Worm (Caenorhabditis elegans) whole organism, L1 larva: ENCODE measurements around the gene str-220.

Experiments
- C04F5.9 ChIP-seq: sonication (generic microtip); optimal IDR thresholded peaks from 2 replicates; lab custom pipeline; 2016; ENCODE audit warnings: missing genetic modification characterization, missing compliant biosample characterization
- C34B4.2 ChIP-seq: sonication (generic microtip); optimal IDR thresholded peaks from 2 replicates; lab custom pipeline; 2017; ENCODE audit warnings: mild to moderate bottlenecking, missing genetic modification characterization, missing compliant biosample characterization
- F16B12.6 ChIP-seq: fragments of 150-350 bp; optimal IDR thresholded peaks from 2 replicates; lab custom pipeline; 2014; ENCODE audit warnings: missing biosample characterization, missing genetic modification characterization
- Y116A8C.19 ChIP-seq: sonication (generic microtip); optimal IDR thresholded peaks from 2 replicates; lab custom pipeline; 2016; ENCODE audit warnings: missing compliant biosample characterization, missing genetic modification characterization, borderline replicate concordance
- aha-1 ChIP-seq: fragments of 150-350 bp; optimal IDR thresholded peaks from 2 replicates; lab custom pipeline; 2014; ENCODE audit warnings: missing biosample characterization, missing genetic modification characterization
- alr-1 ChIP-seq: fragments of 200-800 bp; sonication (Bioruptor generic); optimal IDR thresholded peaks from 2 replicates; lab custom pipeline; 2018; ENCODE audit warnings: borderline replicate concordance, mild to moderate bottlenecking, missing genetic modification characterization, missing compliant biosample characterization
- aly-2 ChIP-seq: fragments of 150-350 bp; optimal IDR thresholded peaks from 2 replicates; lab custom pipeline; 2014; ENCODE audit warnings: missing biosample characterization, missing genetic modification characterization
- ama-1 ChIP-seq: fragments of 150-350 bp; optimal IDR thresholded peaks from 2 replicates; lab custom pipeline; 2014
- blmp-1 ChIP-seq: fragments of 150-350 bp; optimal IDR thresholded peaks from 2 replicates; lab custom pipeline; 2014; ENCODE audit warnings: missing biosample characterization, missing genetic modification characterization
- ceh-63 ChIP-seq: fragments of 200-800 bp; sonication (Bioruptor generic); optimal IDR thresholded peaks from 2 replicates; lab custom pipeline; 2018; ENCODE audit warnings: mild to moderate bottlenecking, missing genetic modification characterization, missing compliant biosample characterization
- ces-1 ChIP-seq: fragments of 150-350 bp; optimal IDR thresholded peaks from 2 replicates; lab custom pipeline; 2014; ENCODE audit warnings: missing biosample characterization, missing genetic modification reagents, missing genetic modification characterization
- dpl-1 ChIP-seq, 3 experiments: fragments of 150-350 bp in 2 of 3; sonication (generic microtip) in 1 of 3; optimal IDR thresholded peaks; 2 replicates each; lab custom pipeline; 2014 to 2017; ENCODE audit warnings: missing biosample characterization in 3 of 3, missing genetic modification characterization in 3 of 3, missing genetic modification reagents in 3 of 3
- dsc-1 ChIP-seq: sonication (generic microtip); optimal IDR thresholded peaks from 2 replicates; lab custom pipeline; 2016; ENCODE audit warnings: mild to moderate bottlenecking, missing genetic modification characterization, missing compliant biosample characterization
- egl-13 ChIP-seq: sonication (generic microtip); optimal IDR thresholded peaks from 2 replicates; lab custom pipeline; 2016; ENCODE audit warnings: missing genotype, missing genetic modification reagents, missing genetic modification characterization, missing compliant biosample characterization
- ets-5 ChIP-seq: fragments of 200-800 bp; sonication (Bioruptor generic); IDR thresholded peaks from 2 replicates; pipeline ENCODE4 v1.3.6; 2022; ENCODE audit warnings: missing genetic modification characterization, missing compliant biosample characterization
- fkh-10 ChIP-seq: sonication (generic microtip); optimal IDR thresholded peaks from 2 replicates; lab custom pipeline; 2017; ENCODE audit warnings: missing biosample characterization, missing genetic modification reagents, missing genetic modification characterization
- fkh-4 ChIP-seq: sonication (generic microtip); optimal IDR thresholded peaks from 2 replicates; lab custom pipeline; 2016; ENCODE audit warnings: missing compliant biosample characterization, missing genetic modification characterization, borderline replicate concordance
- fkh-8 ChIP-seq: sonication (generic microtip); optimal IDR thresholded peaks from 2 replicates; lab custom pipeline; 2016; ENCODE audit warnings: mild to moderate bottlenecking, missing genetic modification characterization, missing compliant biosample characterization
- fos-1 ChIP-seq: fragments of 150-350 bp; optimal IDR thresholded peaks from 2 replicates; lab custom pipeline; 2014; ENCODE audit warnings: missing biosample characterization, missing genetic modification characterization
- grh-1 ChIP-seq: fragments of 200-800 bp; sonication (Bioruptor generic); IDR thresholded peaks from 2 replicates; pipeline ENCODE4 v1.3.6; 2022; ENCODE audit warnings: missing genetic modification reagents, missing genetic modification characterization, missing compliant biosample characterization
- hlh-17 ChIP-seq: fragments of 200-800 bp; sonication (Bioruptor generic); optimal IDR thresholded peaks from 2 replicates; lab custom pipeline; 2018; ENCODE audit warnings: missing genetic modification characterization, mild to moderate bottlenecking, missing compliant biosample characterization, moderate library complexity, borderline replicate concordance
- hpl-2 ChIP-seq: fragments of 150-350 bp; optimal IDR thresholded peaks from 2 replicates; lab custom pipeline; 2014; ENCODE audit warnings: missing biosample characterization, missing genetic modification reagents, missing genetic modification characterization
- isw-1 ChIP-seq: fragments of 200-800 bp; sonication (Bioruptor generic); IDR thresholded peaks from 2 replicates; pipeline ENCODE4 v1.3.6; 2022; ENCODE audit warnings: missing genetic modification characterization, missing compliant biosample characterization
- lin-13 ChIP-seq: fragments of 150-350 bp; optimal IDR thresholded peaks from 2 replicates; lab custom pipeline; 2014; ENCODE audit warnings: missing biosample characterization, missing genetic modification reagents, missing genetic modification characterization
- lin-14 ChIP-seq: fragments of 200-800 bp; sonication (Bioruptor generic); optimal IDR thresholded peaks from 2 replicates; lab custom pipeline; 2018; ENCODE audit warnings: mild to moderate bottlenecking, missing genetic modification characterization, moderate library complexity, missing compliant biosample characterization
- lin-15B ChIP-seq: fragments of 150-350 bp; sonication (generic microtip); optimal IDR thresholded peaks from 3 replicates; lab custom pipeline; 2014; ENCODE audit warnings: missing biosample characterization, missing genetic modification characterization
- lsy-2 ChIP-seq, 2 experiments: fragments of 150-350 bp; optimal IDR thresholded peaks; 2 replicates each; lab custom pipeline; 2014; ENCODE audit warnings: missing biosample characterization in 2 of 2, missing genetic modification characterization in 2 of 2
- mdl-1 ChIP-seq, 2 experiments: fragments of 150-350 bp; optimal IDR thresholded peaks; 2 replicates each; lab custom pipeline; 2014 to 2017; ENCODE audit warnings: missing biosample characterization in 2 of 2, missing genetic modification characterization in 2 of 2, inconsistent platforms in 1 of 2
- mef-2 ChIP-seq: fragments of 150-350 bp; optimal IDR thresholded peaks from 2 replicates; lab custom pipeline; 2014; ENCODE audit warnings: missing biosample characterization, missing genetic modification characterization
- nhr-11 ChIP-seq: fragments of 150-350 bp; optimal IDR thresholded peaks from 2 replicates; lab custom pipeline; 2014; ENCODE audit warnings: missing biosample characterization, missing genetic modification characterization
- nhr-12 ChIP-seq: sonication (generic microtip); optimal IDR thresholded peaks from 2 replicates; lab custom pipeline; 2017; ENCODE audit warnings: missing biosample characterization, missing genetic modification characterization
- nhr-19 ChIP-seq: fragments of 200-800 bp; sonication (Bioruptor generic); conservative IDR thresholded peaks from 2 replicates; pipeline ENCODE4 v1.3.6; 2022; ENCODE audit warnings: missing genetic modification characterization, missing compliant biosample characterization
- nhr-20 ChIP-seq: sonication (generic microtip); optimal IDR thresholded peaks from 2 replicates; lab custom pipeline; 2016; ENCODE audit warnings: mild to moderate bottlenecking, missing genetic modification characterization, missing compliant biosample characterization
- nhr-237 ChIP-seq: fragments of 150-350 bp; optimal IDR thresholded peaks from 2 replicates; lab custom pipeline; 2014; ENCODE audit warnings: missing biosample characterization, missing genetic modification characterization
- nhr-77 ChIP-seq: fragments of 150-350 bp; optimal IDR thresholded peaks from 2 replicates; lab custom pipeline; 2014; ENCODE audit warnings: missing biosample characterization, missing genetic modification characterization
- rnt-1 ChIP-seq: sonication (generic microtip); optimal IDR thresholded peaks from 2 replicates; lab custom pipeline; 2016; ENCODE audit warnings: mild to moderate bottlenecking, missing genetic modification characterization, moderate library complexity, missing compliant biosample characterization
- snpc-4 ChIP-seq: fragments of 150-350 bp; optimal IDR thresholded peaks from 2 replicates; lab custom pipeline; 2014; ENCODE audit warnings: missing biosample characterization, missing genetic modification characterization
- snu-23 ChIP-seq: sonication (generic microtip); optimal IDR thresholded peaks from 2 replicates; lab custom pipeline; 2016; ENCODE audit warnings: missing genetic modification characterization, missing compliant biosample characterization
- sox-4 ChIP-seq: sonication (generic microtip); optimal IDR thresholded peaks from 2 replicates; lab custom pipeline; 2016; ENCODE audit warnings: missing genetic modification characterization, missing compliant biosample characterization
- sptf-1 ChIP-seq: fragments of 150-350 bp; optimal IDR thresholded peaks from 2 replicates; lab custom pipeline; 2014; ENCODE audit warnings: missing biosample characterization, missing genetic modification characterization
- swsn-7 ChIP-seq: sonication (generic microtip); optimal IDR thresholded peaks from 2 replicates; lab custom pipeline; 2016; ENCODE audit warnings: missing genetic modification characterization, missing compliant biosample characterization
- tbx-2 ChIP-seq: sonication (generic microtip); optimal IDR thresholded peaks from 2 replicates; lab custom pipeline; 2016; ENCODE audit warnings: missing genetic modification characterization, missing compliant biosample characterization
- tlp-1 ChIP-seq: fragments of 150-350 bp; optimal IDR thresholded peaks from 2 replicates; lab custom pipeline; 2014; ENCODE audit warnings: missing biosample characterization, missing genetic modification characterization
- unc-130 ChIP-seq: fragments of 150-350 bp; optimal IDR thresholded peaks from 2 replicates; lab custom pipeline; 2017; ENCODE audit warnings: missing biosample characterization, missing genetic modification characterization, inconsistent platforms
- unc-30 ChIP-seq: sonication (generic microtip); optimal IDR thresholded peaks from 2 replicates; lab custom pipeline; 2017; ENCODE audit warnings: missing biosample characterization, missing genetic modification characterization
- unc-86 ChIP-seq: sonication (generic microtip); optimal IDR thresholded peaks from 2 replicates; lab custom pipeline; 2016; ENCODE audit warnings: missing genetic modification characterization, missing compliant biosample characterization
- unc-98 ChIP-seq: fragments of 200-800 bp; sonication (Bioruptor generic); IDR thresholded peaks from 2 replicates; pipeline ENCODE4 v1.3.6; 2022; ENCODE audit warnings: missing genetic modification characterization, missing compliant biosample characterization
- xbp-1 ChIP-seq: sonication (generic microtip); optimal IDR thresholded peaks from 2 replicates; lab custom pipeline; 2016; ENCODE audit warnings: missing genetic modification characterization, missing compliant biosample characterization
- zag-1 ChIP-seq: fragments of 150-350 bp; optimal IDR thresholded peaks from 2 replicates; lab custom pipeline; 2014; ENCODE audit warnings: missing biosample characterization, missing genetic modification characterization
- zip-4 ChIP-seq: fragments of 200-800 bp; sonication (Bioruptor generic); optimal IDR thresholded peaks from 2 replicates; lab custom pipeline; 2018; ENCODE audit warnings: mild to moderate bottlenecking, missing genetic modification characterization, moderate library complexity, missing compliant biosample characterization
- ztf-11 ChIP-seq, 2 experiments: sonication (generic microtip); optimal IDR thresholded peaks; 2 replicates each; lab custom pipeline; 2016 to 2017; ENCODE audit warnings: missing genetic modification characterization in 2 of 2, missing biosample characterization in 1 of 2, missing compliant biosample characterization in 1 of 2
- ztf-4 ChIP-seq: fragments of 150-350 bp; optimal IDR thresholded peaks from 2 replicates; lab custom pipeline; 2014; ENCODE audit warnings: missing biosample characterization, missing genetic modification characterization

str-220 gene

ce11 chrIV:7133983-7134382 lies 37.1 kb downstream of the str-220 start, which contains the start of gene mutd-1:
TSS of gene mutd-1 (minus strand) at chrIV:7134083.
- TF ChIP-seq sptf-1 (tag; lab: Kevin White, UChicago), result no peak
- TF ChIP-seq ztf-11 (tag; optimal IDR thresholded peaks at IDR 0.05; lab: Kevin White, UChicago), result no peak
- TF ChIP-seq alr-1 (tag; lab: Kevin White, UChicago), result no peak
- no peak for TF ChIP-seq snpc-4 (tag; lab: Kevin White, UChicago)
- TF ChIP-seq swsn-7 (tag; lab: Kevin White, UChicago), result no peak
- TF ChIP-seq lin-14 (GFP tag; lab: Kevin White, UChicago), result no peak
- TF ChIP-seq C34B4.2 (tag; lab: Kevin White, UChicago), result no peak
- TF ChIP-seq hpl-2, result no peak
- TF ChIP-seq unc-98 (GFP tag; lab: Robert Waterston, UW), result no peak

ce11 chrIV:7133140-7133539 lies 38.0 kb downstream of the str-220 start, which contains the start of gene cyn-12:
TSS of gene cyn-12 (minus strand) at chrIV:7133217.
- no peak for TF ChIP-seq zip-4 (GFP tag; lab: Kevin White, UChicago)
- no peak for TF ChIP-seq Y116A8C.19 (tag; lab: Kevin White, UChicago)
- TF ChIP-seq egl-13 (tag; lab: Kevin White, UChicago), result no peak
- no peak for TF ChIP-seq ceh-63 (GFP tag; lab: Kevin White, UChicago)
- peak; percentile 7 for TF ChIP-seq lin-15B (tag; lab: Kevin White, UChicago)
- no peak for TF ChIP-seq C04F5.9 (tag; lab: Kevin White, UChicago)
- TF ChIP-seq nhr-20 (tag; lab: Kevin White, UChicago), result peak; percentile 38
- no peak for TF ChIP-seq snpc-4 (tag; lab: Kevin White, UChicago)
- TF ChIP-seq nhr-77 (tag; lab: Kevin White, UChicago), result no peak
- TF ChIP-seq nhr-11 (tag; lab: Kevin White, UChicago), result no peak
- no peak for TF ChIP-seq hlh-17 (GFP tag; lab: Kevin White, UChicago)
- no peak for TF ChIP-seq aha-1 (tag; lab: Kevin White, UChicago)
- TF ChIP-seq fos-1 (tag; lab: Kevin White, UChicago), result no peak
- TF ChIP-seq ces-1 (GFP tag; lab: Kevin White, UChicago), result no peak
- TF ChIP-seq lin-14 (GFP tag; lab: Kevin White, UChicago), result peak; percentile 11
- no peak for TF ChIP-seq aly-2 (tag; lab: Kevin White, UChicago)
- peak; percentile 6 for TF ChIP-seq tbx-2 (tag; lab: Kevin White, UChicago)
- TF ChIP-seq ets-5 (GFP tag; lab: Robert Waterston, UW), result no peak
- no peak for TF ChIP-seq unc-30 (tag; lab: Kevin White, UChicago)
- peak; percentile 52 for TF ChIP-seq unc-130 (tag; lab: Kevin White, UChicago)
- peak; percentile 55 for TF ChIP-seq snu-23 (GFP tag; lab: Kevin White, UChicago)
- no peak for TF ChIP-seq C34B4.2 (tag; lab: Kevin White, UChicago)
- TF ChIP-seq dpl-1 (GFP tag; optimal IDR thresholded peaks at IDR 0.05; lab: Kevin White, UChicago), result peak in 2 of 3 experiments; percentile 48 to 58
- TF ChIP-seq isw-1 (GFP tag; lab: Robert Waterston, UW), result no peak
- TF ChIP-seq blmp-1, result no peak
- no peak for TF ChIP-seq ama-1 (lab: Kevin White, UChicago)
- no peak for TF ChIP-seq mef-2 (tag; lab: Kevin White, UChicago)
- TF ChIP-seq nhr-237 (tag; lab: Kevin White, UChicago), result no peak
- TF ChIP-seq xbp-1 (tag; lab: Kevin White, UChicago), result no peak
- no peak for TF ChIP-seq grh-1 (GFP tag; lab: Robert Waterston, UW)
- no peak for TF ChIP-seq fkh-8 (tag; lab: Kevin White, UChicago)
- TF ChIP-seq mdl-1 (tag; optimal IDR thresholded peaks at IDR 0.05; lab: Kevin White, UChicago), result no peak
- no peak for TF ChIP-seq unc-86 (tag; lab: Kevin White, UChicago)
- no peak for TF ChIP-seq rnt-1 (tag; lab: Kevin White, UChicago)
- no peak for TF ChIP-seq fkh-10 (GFP tag; lab: Kevin White, UChicago)
- TF ChIP-seq ztf-4 (tag; lab: Kevin White, UChicago), result no peak
- no peak for TF ChIP-seq lin-13 (GFP tag; lab: Kevin White, UChicago)
- peak; percentile 85 for TF ChIP-seq F16B12.6 (tag; lab: Kevin White, UChicago)
- no peak for TF ChIP-seq zag-1
- no peak for TF ChIP-seq dsc-1 (tag; lab: Kevin White, UChicago)
- no peak for TF ChIP-seq nhr-12 (tag; lab: Kevin White, UChicago)
- TF ChIP-seq nhr-19 (GFP tag; lab: Robert Waterston, UW), result no peak
- TF ChIP-seq fkh-4, result no peak
- TF ChIP-seq alr-1 (tag; lab: Kevin White, UChicago), result no peak
- TF ChIP-seq sox-4 (tag; lab: Kevin White, UChicago), result no peak
- peak; percentile 41 to 55 for TF ChIP-seq lsy-2 (tag; optimal IDR thresholded peaks at IDR 0.05; lab: Kevin White, UChicago)
- TF ChIP-seq tlp-1, result no peak
- TF ChIP-seq unc-98 (GFP tag; lab: Robert Waterston, UW), result no peak
